Worm (Caenorhabditis elegans): ENCODE results near the gene htp-2.

Gene htp-2

ce11 chrIV:6403399-6403798 is 15.9 kb upstream of the htp-2 start:
- TF ChIP-seq W03F9.2 (tag; optimal IDR thresholded peaks at IDR 0.05), result no peak
- no peak for TF ChIP-seq dao-5 (tag; optimal IDR thresholded peaks at IDR 0.05)
- no peak for TF ChIP-seq him-1 (tag; optimal IDR thresholded peaks at IDR 0.05)

DNA sequence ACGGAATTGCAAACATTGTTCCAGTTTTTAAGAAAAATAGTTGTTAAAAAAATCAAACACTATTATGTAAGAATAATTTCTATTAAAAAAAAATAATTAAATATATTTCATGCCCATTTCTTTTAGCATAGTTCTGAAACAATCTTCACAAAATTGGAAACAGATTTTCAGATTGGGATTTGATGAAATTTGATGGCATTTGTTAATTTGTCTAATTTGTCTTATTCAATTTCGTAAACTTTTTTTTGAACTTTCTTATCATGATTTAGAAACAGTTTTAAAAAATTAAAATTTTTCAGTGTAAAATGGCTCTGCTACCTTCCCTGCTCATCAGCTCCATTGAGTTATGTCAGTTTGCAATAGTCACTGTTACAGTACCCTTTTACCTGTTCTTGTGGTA is 14.5 kb upstream of the htp-2 start, which contains the start of gene srv-13:
srv-13 (plus strand) TSS at position 301 of the 400 bp plus-strand sequence.
- TF ChIP-seq dao-5 (tag; optimal IDR thresholded peaks at IDR 0.05) (no peak), him-1 (tag; optimal IDR thresholded peaks at IDR 0.05) (no peak), W03F9.2 (tag; optimal IDR thresholded peaks at IDR 0.05) (no peak)

- TF ChIP-seq dao-5 (tag; optimal IDR thresholded peaks at IDR 0.05), result no peak
- no peak for TF ChIP-seq W03F9.2 (tag; optimal IDR thresholded peaks at IDR 0.05)
- no peak for TF ChIP-seq him-1 (tag; optimal IDR thresholded peaks at IDR 0.05)
These were observed 5.8 kb upstream of the htp-2 start, which contains the start of gene nlp-71 for ce11 chrIV:6413482-6413881. Gene nlp-71, minus strand, starts transcription at chrIV:6413582.

DNA sequence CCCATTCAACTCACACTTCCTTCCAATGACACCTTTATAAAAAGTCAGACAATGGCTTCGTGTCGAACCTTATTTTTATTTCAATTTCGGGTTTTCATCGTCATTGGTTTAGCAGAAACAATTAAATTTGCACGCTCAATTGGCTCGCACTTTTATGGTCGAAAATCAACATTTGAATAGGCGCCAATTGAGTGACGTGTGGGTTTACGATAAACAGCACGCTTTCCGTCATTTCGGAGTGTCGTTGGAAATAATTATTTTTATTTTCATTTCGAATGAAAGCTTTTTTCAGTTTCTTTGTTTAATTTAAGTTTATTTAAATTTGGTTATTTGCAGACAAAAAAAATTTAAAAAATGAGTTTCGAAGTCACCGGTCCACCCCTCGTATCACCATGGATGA is 4.2 kb upstream of the htp-2 start, which contains the start of gene exos-2:
exos-2 (plus strand) TSS at position 330 of the 400 bp plus-strand sequence.
- TF ChIP-seq W03F9.2 (tag; optimal IDR thresholded peaks at IDR 0.05) (no peak), him-1 (tag; optimal IDR thresholded peaks at IDR 0.05) (no peak), dao-5 (tag; optimal IDR thresholded peaks at IDR 0.05) (no peak)

DNA sequence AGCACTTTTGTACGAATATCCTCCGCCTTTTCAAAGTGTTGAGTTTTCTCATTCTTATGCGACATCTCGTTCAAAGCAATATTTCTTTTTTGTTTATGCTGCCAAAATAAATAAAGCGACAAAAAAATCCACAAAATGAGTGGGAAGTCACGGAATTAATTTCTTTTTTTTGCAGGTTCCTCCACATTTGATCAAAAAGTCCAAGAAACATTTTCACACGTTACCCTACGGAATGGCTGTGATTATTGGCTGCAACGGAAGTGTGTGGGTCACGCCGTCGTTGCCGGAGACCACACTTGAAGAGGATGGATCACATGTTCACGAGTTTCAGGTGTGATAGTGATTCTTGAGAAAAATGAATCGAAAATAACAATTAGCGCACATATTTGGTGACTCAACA is 2.8 kb upstream of the htp-2 start, which contains the start of gene Y73B6BL.22:
Y73B6BL.22 (minus strand) TSS at position 101 of the 400 bp plus-strand sequence.
- TF ChIP-seq W03F9.2 (tag; optimal IDR thresholded peaks at IDR 0.05), result no peak

DNA sequence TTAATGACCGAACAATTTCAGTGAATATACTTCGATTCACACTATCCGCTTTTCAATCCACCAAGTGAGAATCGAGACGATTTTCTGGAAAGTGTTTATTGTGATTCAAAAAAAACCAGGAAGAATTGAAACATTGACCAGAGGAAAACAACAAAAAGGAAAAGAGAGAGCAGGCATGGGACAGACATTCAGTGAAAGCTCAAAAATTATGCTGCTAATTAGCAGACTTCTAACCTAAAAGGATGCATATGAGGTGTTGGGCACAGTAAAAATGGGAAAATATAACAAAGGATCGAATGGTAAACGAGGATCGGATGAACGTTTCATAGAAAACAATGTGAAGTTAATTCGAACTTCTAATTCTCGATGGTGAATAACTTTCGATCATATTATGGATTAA is 1.7 kb upstream of the htp-2 start:
- TF ChIP-seq him-1 (tag; optimal IDR thresholded peaks at IDR 0.05), result no peak
- TF ChIP-seq dao-5 (tag; optimal IDR thresholded peaks at IDR 0.05), result no peak
- no peak for TF ChIP-seq W03F9.2 (tag; optimal IDR thresholded peaks at IDR 0.05)

- TF ChIP-seq him-1 (tag; optimal IDR thresholded peaks at IDR 0.05) (no peak), dao-5 (tag; optimal IDR thresholded peaks at IDR 0.05) (no peak), W03F9.2 (tag; optimal IDR thresholded peaks at IDR 0.05) (no peak)
These were observed 1.9 kb downstream of the htp-2 start, which contains the start of gene puf-11 for ce11 chrIV:6421183-6421635. Gene puf-11, plus strand, starts transcription at chrIV:6421585.

DNA sequence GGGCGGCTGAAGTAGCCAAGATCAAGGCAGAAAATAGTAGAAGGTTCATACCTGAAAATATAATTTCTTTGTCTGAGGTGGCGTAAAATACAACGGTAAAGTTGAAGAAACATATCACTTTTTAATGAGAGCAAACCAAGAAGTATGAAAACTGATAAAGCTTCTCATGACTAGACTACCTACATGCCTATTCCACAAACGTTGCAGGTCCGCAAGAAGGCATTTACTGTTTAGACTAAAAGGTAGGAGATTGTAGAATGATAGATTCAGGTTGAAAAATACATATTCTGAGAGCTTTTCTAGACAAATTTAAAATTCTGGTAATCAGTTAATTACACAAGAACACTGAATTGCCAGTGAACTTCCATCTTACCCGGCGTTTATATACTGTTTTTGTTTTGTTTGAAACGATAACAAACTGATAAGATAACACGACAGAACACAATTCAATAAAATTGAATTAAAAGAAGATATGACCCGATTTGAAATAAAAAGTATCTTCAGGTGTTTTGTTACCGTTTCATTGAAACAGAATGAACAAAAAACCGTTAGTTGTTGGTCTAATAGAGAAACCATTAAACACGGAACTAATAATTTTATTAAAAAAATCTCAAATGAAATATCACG is 6.9 kb downstream of the htp-2 start, which contains the start of gene acp-6:
acp-6 (minus strand) TSS at position 51 of the 627 bp plus-strand sequence.
- TF ChIP-seq W03F9.2 (tag; optimal IDR thresholded peaks at IDR 0.05), result no peak
- TF ChIP-seq dao-5 (tag; optimal IDR thresholded peaks at IDR 0.05), result no peak
- TF ChIP-seq him-1 (tag; optimal IDR thresholded peaks at IDR 0.05), result no peak

- TF ChIP-seq dao-5 (tag; optimal IDR thresholded peaks at IDR 0.05) (no peak), him-1 (tag; optimal IDR thresholded peaks at IDR 0.05) (no peak), W03F9.2 (tag; optimal IDR thresholded peaks at IDR 0.05) (no peak)
These were observed 7.9 kb downstream of the htp-2 start for ce11 chrIV:6427223-6427622.

DNA sequence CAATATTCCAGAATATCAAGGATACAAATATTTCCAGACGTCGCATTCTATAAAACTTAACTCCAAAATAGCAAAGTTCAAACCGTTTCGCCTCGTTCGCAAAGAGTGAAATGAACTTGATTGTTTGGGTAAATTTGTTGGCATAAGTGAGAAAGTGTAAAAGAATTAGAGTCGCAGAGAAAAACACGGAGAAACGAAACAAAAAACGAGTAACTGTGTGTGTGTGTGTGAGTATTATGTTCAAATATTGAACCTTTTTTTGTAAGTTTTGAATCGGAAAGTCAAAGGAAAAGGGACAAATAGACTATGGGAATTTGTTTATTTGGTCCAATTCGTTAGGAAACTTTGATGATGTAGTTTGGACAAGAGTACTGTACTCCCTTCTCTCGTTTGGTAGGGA is 12.3 kb downstream of the htp-2 start, which contains the start of gene acp-7:
acp-7 (minus strand) TSS at position 101 of the 400 bp plus-strand sequence.
- no peak for TF ChIP-seq W03F9.2 (tag; optimal IDR thresholded peaks at IDR 0.05)
- TF ChIP-seq him-1 (tag; optimal IDR thresholded peaks at IDR 0.05), result no peak
- no peak for TF ChIP-seq dao-5 (tag; optimal IDR thresholded peaks at IDR 0.05)

ce11 chrIV:6432375-6432774 is 13.1 kb downstream of the htp-2 start:
- TF ChIP-seq him-1 (tag; optimal IDR thresholded peaks at IDR 0.05), result no peak
- no peak for TF ChIP-seq dao-5 (tag; optimal IDR thresholded peaks at IDR 0.05)
- no peak for TF ChIP-seq W03F9.2 (tag; optimal IDR thresholded peaks at IDR 0.05)

DNA sequence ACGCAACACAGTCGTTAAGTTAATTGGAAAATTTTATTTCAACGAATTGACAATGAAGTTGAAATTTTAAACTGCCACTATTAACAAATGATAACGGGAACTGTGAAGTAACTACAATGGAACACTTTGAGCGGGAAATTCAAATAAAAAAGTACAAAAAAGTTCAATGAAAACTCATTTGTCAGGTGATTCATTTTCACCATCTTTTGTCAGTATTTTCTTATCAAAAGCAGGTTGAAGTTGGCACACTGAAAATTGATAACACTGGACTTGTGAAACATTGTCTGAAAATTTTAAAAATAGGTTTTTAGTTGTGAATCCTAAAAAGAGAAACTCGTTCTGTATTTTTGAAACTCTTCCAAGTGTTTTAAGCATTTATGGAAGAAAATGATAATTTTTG is 14.1 kb downstream of the htp-2 start:
- TF ChIP-seq dao-5 (tag; optimal IDR thresholded peaks at IDR 0.05) (no peak), him-1 (tag; optimal IDR thresholded peaks at IDR 0.05) (no peak), W03F9.2 (tag; optimal IDR thresholded peaks at IDR 0.05) (peak; percentile 2)

DNA sequence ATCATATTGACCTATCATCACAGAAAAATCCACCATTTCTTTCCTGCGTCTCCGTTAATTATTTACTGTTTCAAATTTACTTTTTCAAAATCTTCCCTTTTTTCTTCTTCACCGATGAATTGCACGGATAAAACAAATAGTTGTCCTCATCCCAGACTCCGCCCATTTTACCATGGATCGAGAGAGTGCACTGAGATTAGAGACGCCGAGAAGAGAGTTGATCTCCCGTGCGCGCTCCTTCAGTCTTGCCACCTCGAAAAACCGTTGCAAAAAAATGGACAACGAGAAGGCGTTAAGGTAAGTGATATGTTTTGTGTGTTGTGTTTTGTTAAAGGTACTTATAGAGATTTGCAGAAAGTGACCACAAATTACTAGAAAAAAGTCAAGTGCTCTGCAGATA is 18.7 kb downstream of the htp-2 start, which contains the start of gene dlc-5:
dlc-5 (plus strand) TSS at position 154 of the 400 bp plus-strand sequence.
- TF ChIP-seq him-1 (tag; optimal IDR thresholded peaks at IDR 0.05) (no peak), dao-5 (tag; optimal IDR thresholded peaks at IDR 0.05) (no peak), W03F9.2 (tag; optimal IDR thresholded peaks at IDR 0.05) (no peak)

ce11 chrIV:6441601-6442000 is 22.3 kb downstream of the htp-2 start, which contains the start of gene Y73B6BL.31:
Gene Y73B6BL.31, plus strand, starts transcription at chrIV:6441901.
- TF ChIP-seq him-1 (tag; optimal IDR thresholded peaks at IDR 0.05) (no peak), W03F9.2 (tag; optimal IDR thresholded peaks at IDR 0.05) (no peak), dao-5 (tag; optimal IDR thresholded peaks at IDR 0.05) (no peak)
